Fruit fly (Drosophila melanogaster) whole organism, wandering third instar larva: ENCODE results near the gene Scsalpha2.
A peak's percentile ranks its signal among the peaks of the same experiment; 100 is the strongest.

Experiments
- Rel ChIP-seq, 2 experiments: fragments of 200-800 bp; sonication (Bioruptor generic) in 1 of 2; optimal IDR thresholded peaks; 2 replicates in 1 of 2; 3 replicates in 1 of 2; lab custom pipeline; 2016 to 2019; ENCODE audit warnings: mild to moderate bottlenecking in 2 of 2, missing biosample characterization in 2 of 2, missing genetic modification characterization in 2 of 2, moderate library complexity in 1 of 2
- Vsx2 ChIP-seq: fragments of 200-300, 225-300 bp; sonication (Bioruptor generic); optimal IDR thresholded peaks from 2 replicates; lab custom pipeline; 2018; ENCODE audit warnings: missing biosample characterization, missing genetic modification characterization; ENCODE audit not compliant: partially characterized antibody
- brk ChIP-seq: fragments of 200-800 bp; sonication (Bioruptor generic); optimal IDR thresholded peaks from 2 replicates; lab custom pipeline; 2016; ENCODE audit warnings: missing biosample characterization, mild to moderate bottlenecking, missing genetic modification characterization
- jim ChIP-seq: fragments of 175-275, 200-325 bp; sonication (Bioruptor generic); optimal IDR thresholded peaks from 2 replicates; lab custom pipeline; 2016; ENCODE audit warnings: missing biosample characterization, mild to moderate bottlenecking, missing genetic modification characterization
- lola ChIP-seq: fragments of >200 bp; optimal IDR thresholded peaks from 2 replicates; lab custom pipeline; 2017; ENCODE audit warnings: missing biosample characterization, missing genetic modification characterization
- rgr ChIP-seq: fragments of 200-800 bp; sonication (Bioruptor generic); optimal IDR thresholded peaks from 3 replicates; lab custom pipeline; 2016; ENCODE audit warnings: missing biosample characterization, mild to moderate bottlenecking, missing genetic modification characterization
- sv ChIP-seq: fragments of 200-800 bp; sonication (Bioruptor generic); optimal IDR thresholded peaks from 3 replicates; lab custom pipeline; 2016; ENCODE audit warnings: missing biosample characterization, missing genetic modification characterization

dm6 chr3R:19465286-19465685 lies 2.4 kb upstream of the Scsalpha2 start:
- TF ChIP-seq jim (GFP tag; lab: Kevin White, UChicago) (no peak), sv (GFP tag; lab: Kevin White, UChicago) (no peak), lola (no peak), Vsx2 (GFP tag; lab: Kevin White, UChicago) (no peak), Rel (GFP tag; optimal IDR thresholded peaks at IDR 0.05; lab: Kevin White, UChicago) (no peak), Rel (tag; optimal IDR thresholded peaks at IDR 0.05; lab: Kevin White, UChicago) (no peak), brk (GFP tag; lab: Kevin White, UChicago) (no peak), rgr (peak; percentile 32)
